Worm (Caenorhabditis elegans): ENCODE results near the gene T01H3.3.

T01H3.3 gene

DNA sequence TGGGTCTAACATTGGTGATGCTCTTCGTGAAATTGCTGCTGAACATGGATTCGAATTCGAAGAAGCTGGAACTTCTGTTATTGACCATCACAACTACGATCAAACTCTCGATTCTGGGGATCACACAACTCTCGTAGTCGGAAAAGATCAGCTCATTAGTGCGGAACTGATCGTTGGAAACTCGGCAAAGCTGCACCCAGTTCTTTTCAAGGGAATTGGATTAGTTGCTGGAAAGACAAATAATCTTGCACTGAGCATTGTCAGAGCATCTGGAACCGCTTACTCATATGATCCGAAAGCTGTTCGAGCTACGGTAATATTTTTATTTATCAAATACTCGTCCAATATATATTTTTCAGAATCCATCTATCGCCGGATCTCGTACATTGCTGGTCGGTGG lies 8.8 kb downstream of the T01H3.3 start:
- TF ChIP-seq lin-39 (tag; optimal IDR thresholded peaks at IDR 0.05) (no peak), efl-1 (optimal IDR thresholded peaks at IDR 0.05) (no peak), efl-1 (GFP tag; optimal IDR thresholded peaks at IDR 0.05 in 1 of 2) (peak in 1 of 2 experiments; percentile 62)

DNA sequence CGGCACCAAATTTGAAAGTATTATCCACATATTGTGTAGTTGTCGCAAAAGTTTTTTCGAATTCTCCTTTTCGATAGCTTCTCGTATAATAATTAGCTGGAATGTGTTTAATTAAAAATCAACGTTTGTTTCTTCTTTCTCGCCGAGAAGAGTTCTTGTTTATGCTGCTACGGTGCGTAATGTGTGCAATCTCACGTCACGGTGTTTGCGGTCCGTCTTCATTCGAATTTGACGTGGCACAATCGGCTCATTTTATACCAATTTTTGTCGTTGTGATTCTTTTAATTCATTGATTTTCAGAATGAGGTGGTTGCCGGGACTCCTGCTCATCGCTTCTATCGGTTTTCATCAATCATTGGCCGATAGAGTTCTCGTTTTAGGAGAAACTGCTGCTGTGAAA lies 9.5 kb downstream of the T01H3.3 start, which contains the start of gene ostb-1:
TSS of gene ostb-1 (plus strand) at position 301 of the 400 bp plus-strand sequence.
- peak; percentile 27 for TF ChIP-seq blmp-1 (tag; optimal IDR thresholded peaks at IDR 0.05)
- TF ChIP-seq C34B4.2 (tag; optimal IDR thresholded peaks at IDR 0.05), result no peak
- peak; percentile 58 for TF ChIP-seq mep-1 (tag; optimal IDR thresholded peaks at IDR 0.05)
- no peak for TF ChIP-seq sptf-1 (tag; optimal IDR thresholded peaks at IDR 0.05)
- no peak for TF ChIP-seq ceh-8 (GFP tag; optimal IDR thresholded peaks at IDR 0.05)
- TF ChIP-seq nhr-19 (GFP tag; conservative IDR thresholded peaks at IDR 0.05), result no peak
- no peak for TF ChIP-seq jun-1 (tag; optimal IDR thresholded peaks at IDR 0.05)
- TF ChIP-seq ces-1 (GFP tag; optimal IDR thresholded peaks at IDR 0.05), result no peak
- peak; percentile 19 for TF ChIP-seq nhr-71 (tag; optimal IDR thresholded peaks at IDR 0.05)
- peak in 1 of 3 experiments; percentile 7 for TF ChIP-seq ceh-82 (tag; optimal IDR thresholded peaks at IDR 0.05)
- TF ChIP-seq dpl-1 (GFP tag; optimal IDR thresholded peaks at IDR 0.05), result peak; percentile 32 to 55 (median 55)
- no peak for TF ChIP-seq nhr-12 (tag; optimal IDR thresholded peaks at IDR 0.05)
- no peak for TF ChIP-seq nhr-76 (tag; optimal IDR thresholded peaks at IDR 0.05)
- peak; percentile 20 for TF ChIP-seq snu-23 (GFP tag; optimal IDR thresholded peaks at IDR 0.05)
- TF ChIP-seq lin-35 (GFP tag; optimal IDR thresholded peaks at IDR 0.05), result peak; percentile 46 to 66
- peak; percentile 2 for TF ChIP-seq swsn-7 (tag; optimal IDR thresholded peaks at IDR 0.05)
- peak; percentile 85 for TF ChIP-seq F16B12.6 (tag; optimal IDR thresholded peaks at IDR 0.05)
- no peak for TF ChIP-seq mef-2 (tag; optimal IDR thresholded peaks at IDR 0.05)
- TF ChIP-seq C04F5.9 (tag; optimal IDR thresholded peaks at IDR 0.05), result no peak
- peak; percentile 34 to 49 for TF ChIP-seq efl-1 (optimal IDR thresholded peaks at IDR 0.05)
- TF ChIP-seq efl-1 (GFP tag; optimal IDR thresholded peaks at IDR 0.05 in 1 of 2), result peak; percentile 58 to 93
- no peak for TF ChIP-seq aha-1 (tag; optimal IDR thresholded peaks at IDR 0.05)
- TF ChIP-seq unc-130 (tag; optimal IDR thresholded peaks at IDR 0.05), result peak; percentile 9
- TF ChIP-seq nhr-47 (tag; optimal IDR thresholded peaks at IDR 0.05), result no peak
- TF ChIP-seq xbp-1 (tag; optimal IDR thresholded peaks at IDR 0.05), result peak; percentile 49
- TF ChIP-seq efl-3 (GFP tag; optimal IDR thresholded peaks at IDR 0.05), result no peak
- no peak for TF ChIP-seq unc-30 (tag; optimal IDR thresholded peaks at IDR 0.05)
- peak; percentile 61 to 85 for TF ChIP-seq lsy-2 (tag; optimal IDR thresholded peaks at IDR 0.05)
- TF ChIP-seq nhr-237 (tag; optimal IDR thresholded peaks at IDR 0.05), result no peak
- TF ChIP-seq mab-9 (GFP tag; IDR thresholded peaks at IDR 0.05), result no peak
- peak; percentile 4 for TF ChIP-seq elt-2 (tag; optimal IDR thresholded peaks at IDR 0.05)
- peak; percentile 20 for TF ChIP-seq rnt-1 (tag; optimal IDR thresholded peaks at IDR 0.05)
- no peak for TF ChIP-seq nhr-90 (tag; optimal IDR thresholded peaks at IDR 0.05; ENCODE audit: poor library complexity)
- TF ChIP-seq vab-15 (tag; optimal IDR thresholded peaks at IDR 0.05), result peak; percentile 4

DNA sequence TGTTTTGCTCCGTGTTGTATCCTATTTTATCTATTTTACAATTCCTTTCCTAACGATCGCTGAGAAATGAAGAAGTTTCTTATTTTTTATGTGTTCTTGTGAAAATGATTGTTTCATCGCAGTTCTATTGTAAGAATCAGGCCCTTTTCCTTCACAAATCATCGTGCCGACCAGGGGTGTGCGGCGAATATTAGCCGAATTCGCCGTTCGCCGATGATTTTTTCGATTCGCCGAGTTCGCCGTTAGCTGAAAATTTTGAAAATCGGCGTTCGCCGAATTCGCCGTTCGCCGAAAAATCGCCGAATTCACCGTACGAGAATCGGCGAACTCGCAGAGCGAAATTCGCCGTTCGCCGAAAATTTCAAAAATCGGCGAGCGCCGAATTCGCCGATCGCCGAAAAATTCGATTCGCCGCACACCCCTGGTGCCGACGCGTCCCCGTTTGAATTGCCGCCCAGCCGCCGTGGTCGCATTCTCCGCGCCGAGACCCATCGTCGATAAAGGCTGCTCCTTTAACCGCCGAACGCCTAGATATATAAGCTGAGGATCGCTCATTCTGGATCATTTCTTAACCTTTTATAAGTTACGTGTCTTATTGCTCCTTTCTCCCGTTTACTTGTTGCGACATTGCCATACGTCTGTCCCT lies 10.1 kb downstream of the T01H3.3 start:
- TF ChIP-seq efl-1 (optimal IDR thresholded peaks at IDR 0.05) (peak in 1 of 2 experiments; percentile 23), efl-1 (GFP tag; optimal IDR thresholded peaks at IDR 0.05 in 1 of 2) (peak; percentile 54 to 89), lin-15B (tag; optimal IDR thresholded peaks at IDR 0.05) (peak; percentile 19), irx-1 (tag; optimal IDR thresholded peaks at IDR 0.05) (no peak)

All from whole organism, L1 larva.